Worm (Caenorhabditis elegans) whole organism, L4 larva: ENCODE results near the gene C52E4.12.

ENCODE experiments used
- ceh-32 ChIP-seq: sonication (generic microtip); optimal IDR thresholded peaks from 2 replicates; lab custom pipeline; 2016; ENCODE audit warnings: mild to moderate bottlenecking, missing genetic modification characterization, missing compliant biosample characterization; ENCODE audit not compliant: poor library complexity
- daf-12 ChIP-seq: fragments of 150-350 bp; optimal IDR thresholded peaks from 2 replicates; lab custom pipeline; 2014; ENCODE audit warnings: missing biosample characterization, missing genetic modification reagents, missing genetic modification characterization
- lin-13 ChIP-seq: fragments of 150-350 bp; optimal IDR thresholded peaks from 2 replicates; lab custom pipeline; 2014; ENCODE audit warnings: missing biosample characterization, missing genetic modification reagents, missing genetic modification characterization
- nhr-11 ChIP-seq: fragments of 150-350 bp; optimal IDR thresholded peaks from 2 replicates; lab custom pipeline; 2014; ENCODE audit warnings: missing biosample characterization, missing genetic modification characterization
- nhr-237 ChIP-seq: sonication (generic microtip); optimal IDR thresholded peaks from 2 replicates; lab custom pipeline; 2017; ENCODE audit warnings: missing biosample characterization, missing genetic modification characterization
- spr-3 ChIP-seq: fragments of 200-800 bp; sonication (Bioruptor generic); optimal IDR thresholded peaks from 2 replicates; lab custom pipeline; 2018; ENCODE audit warnings: mild to moderate bottlenecking, missing genetic modification characterization, missing compliant biosample characterization
- zfp-2 ChIP-seq: sonication (generic microtip); optimal IDR thresholded peaks from 2 replicates; lab custom pipeline; 2016; ENCODE audit warnings: mild to moderate bottlenecking, missing genetic modification characterization, missing compliant biosample characterization
- ztf-7 ChIP-seq: fragments of 150-350 bp; optimal IDR thresholded peaks from 2 replicates; lab custom pipeline; 2014; ENCODE audit warnings: missing biosample characterization, missing genetic modification characterization

ce11 chrV:11990511-11991127 is 5.3 kb upstream of the C52E4.12 start:
- TF ChIP-seq ceh-32 (tag; lab: Kevin White, UChicago) (no peak), zfp-2 (tag; lab: Kevin White, UChicago) (no peak), spr-3 (GFP tag; lab: Kevin White, UChicago) (no peak), nhr-11 (tag; lab: Kevin White, UChicago) (no peak), daf-12 (tag; lab: Kevin White, UChicago) (no peak), nhr-237 (tag; lab: Kevin White, UChicago) (no peak), ztf-7 (tag; lab: Kevin White, UChicago) (no peak), lin-13 (GFP tag; lab: Kevin White, UChicago) (no peak)
